Fruit fly (Drosophila melanogaster) whole organism, pupa: ENCODE results near the gene CG13045.

Source experiments
- CG12605 ChIP-seq: fragments of 200-800 bp; sonication (Bioruptor generic); IDR thresholded peaks from 2 replicates; pipeline ENCODE4 v1.3.6; 2022; ENCODE audit warnings: missing biosample characterization, missing genetic modification characterization
- CG13204 ChIP-seq: fragments of 200-800 bp; sonication (Bioruptor generic); optimal IDR thresholded peaks from 2 replicates; lab custom pipeline; 2018; ENCODE audit warnings: missing biosample characterization, mild to moderate bottlenecking, missing genetic modification characterization, moderate library complexity
- CG14655 ChIP-seq: fragments of 200-800 bp; sonication (Bioruptor generic); optimal IDR thresholded peaks from 3 replicates; lab custom pipeline; 2017; ENCODE audit warnings: mild to moderate bottlenecking, missing biosample characterization, missing genetic modification reagents, missing genetic modification characterization
- CG15710 ChIP-seq: fragments of 200-800 bp; sonication (Bioruptor generic); optimal IDR thresholded peaks from 2 replicates; lab custom pipeline; 2018; ENCODE audit warnings: missing biosample characterization, mild to moderate bottlenecking, missing genetic modification characterization, moderate library complexity
- CG17806 ChIP-seq: fragments of 200-800 bp; sonication (Bioruptor generic); optimal IDR thresholded peaks from 2 replicates; lab custom pipeline; 2018; ENCODE audit warnings: missing biosample characterization, mild to moderate bottlenecking, missing genetic modification characterization, moderate library complexity
- CG32121 ChIP-seq: fragments of 200-800 bp; sonication (Bioruptor generic); IDR thresholded peaks from 2 replicates; pipeline ENCODE4 v1.3.6; 2022; ENCODE audit warnings: missing biosample characterization, missing genetic modification characterization
- CG34367 ChIP-seq: fragments of 200-800 bp; sonication (Bioruptor generic); optimal IDR thresholded peaks from 2 replicates; lab custom pipeline; 2018; ENCODE audit warnings: missing biosample characterization, mild to moderate bottlenecking, missing genetic modification characterization
- CG4496 ChIP-seq: fragments of 200-800 bp; sonication (Bioruptor generic); IDR thresholded peaks from 3 replicates; pipeline ENCODE4 v1.3.6; 2022; ENCODE audit warnings: missing biosample characterization, missing genetic modification characterization
- CG8159 ChIP-seq: fragments of 200-800 bp; sonication (Bioruptor generic); optimal IDR thresholded peaks from 3 replicates; lab custom pipeline; 2018; ENCODE audit warnings: missing biosample characterization, mild to moderate bottlenecking, missing genetic modification characterization, moderate library complexity
- CG8301 ChIP-seq: fragments of 200-800 bp; sonication (Bioruptor generic); optimal IDR thresholded peaks from 2 replicates; lab custom pipeline; 2018; ENCODE audit warnings: missing biosample characterization, mild to moderate bottlenecking, missing genetic modification characterization
- CG9948 ChIP-seq: fragments of 200-800 bp; sonication (Bioruptor generic); optimal IDR thresholded peaks from 2 replicates; lab custom pipeline; 2018; ENCODE audit warnings: missing biosample characterization, mild to moderate bottlenecking, missing genetic modification characterization, moderate library complexity
- D1 ChIP-seq: fragments of 200-800 bp; sonication (Bioruptor generic); optimal IDR thresholded peaks from 2 replicates; lab custom pipeline; 2018; ENCODE audit warnings: missing biosample characterization, mild to moderate bottlenecking, missing genetic modification characterization, moderate library complexity
- EcR ChIP-seq: fragments of 200-800 bp; sonication (Bioruptor generic); optimal IDR thresholded peaks from 3 replicates; lab custom pipeline; 2019; ENCODE audit warnings: missing biosample characterization, missing genetic modification characterization, mild to moderate bottlenecking, moderate library complexity, missing genetic modification reagents
- Ets98B ChIP-seq: fragments of 200-800 bp; sonication (Bioruptor generic); IDR thresholded peaks from 2 replicates; pipeline ENCODE4 v1.3.6; 2022; ENCODE audit warnings: missing biosample characterization, missing genetic modification characterization
- Pif1A ChIP-seq: fragments of 200-800 bp; sonication (Bioruptor generic); optimal IDR thresholded peaks from 3 replicates; lab custom pipeline; 2016; ENCODE audit warnings: missing biosample characterization, missing genetic modification characterization
- Pif1B ChIP-seq: fragments of 200-800 bp; sonication (Bioruptor generic); optimal IDR thresholded peaks from 3 replicates; lab custom pipeline; 2016; ENCODE audit warnings: missing biosample characterization, missing genetic modification characterization
- Snoo ChIP-seq: fragments of 200-800 bp; sonication (Bioruptor generic); optimal IDR thresholded peaks from 3 replicates; lab custom pipeline; 2017; ENCODE audit warnings: missing biosample characterization, mild to moderate bottlenecking, missing genetic modification characterization, inconsistent platforms
- fd96Ca ChIP-seq: fragments of 200-800 bp; sonication (Bioruptor generic); IDR thresholded peaks from 3 replicates; pipeline ENCODE4 v1.3.6; 2022; ENCODE audit warnings: missing biosample characterization, missing genetic modification characterization
- gl ChIP-seq: fragments of 200-800 bp; sonication (Bioruptor generic); optimal IDR thresholded peaks from 2 replicates; lab custom pipeline; 2018; ENCODE audit warnings: missing biosample characterization, mild to moderate bottlenecking, missing genetic modification characterization
- rn ChIP-seq: fragments of 200-800 bp; sonication (Bioruptor generic); IDR thresholded peaks from 2 replicates; pipeline ENCODE4 v1.3.6; 2022; ENCODE audit warnings: missing biosample characterization, missing genetic modification characterization

Gene CG13045

DNA sequence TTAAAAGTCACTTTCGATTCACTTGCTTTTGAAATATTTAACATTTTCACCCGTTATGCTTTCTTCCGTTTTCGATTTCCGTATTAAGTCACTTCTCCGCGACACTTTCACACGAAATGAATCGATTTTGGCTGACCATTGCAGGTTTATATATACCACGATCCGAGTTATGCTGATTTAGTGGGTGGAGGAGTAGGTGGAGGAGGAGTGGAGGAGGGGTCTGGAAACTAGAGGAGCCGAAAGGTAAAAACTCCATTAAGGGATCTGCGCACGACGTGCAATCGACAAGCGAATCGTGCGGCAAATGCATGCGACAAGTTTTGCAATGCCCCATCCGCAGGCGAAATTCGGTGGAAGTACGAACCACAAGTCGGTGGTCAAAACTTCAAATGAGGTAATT is at the start of gene CG13045:
CG13045 (minus strand) TSS at position 101 of the 400 bp plus-strand sequence.
- TF ChIP-seq rn (GFP tag; lab: Robert Waterston, UW) (no peak), Pif1A (no peak), CG34367 (no peak), Snoo (tag; lab: Kevin White, UChicago) (no peak)

- peak; percentile 35 for TF ChIP-seq EcR (GFP tag; lab: Kevin White, UChicago)
- TF ChIP-seq CG8301 (tag; lab: Kevin White, UChicago), result no peak
Measured at dm6 chr3L:16339873-16340272, 49.1 kb upstream of the CG13045 start.

- no peak for TF ChIP-seq Pif1A
- TF ChIP-seq Ets98B (GFP tag; lab: Robert Waterston, UW), result no peak; the same call in 1 of the 2 replicates
- no peak for TF ChIP-seq CG13204 (GFP tag; lab: Kevin White, UChicago)
- no peak for TF ChIP-seq CG34367
- no peak for TF ChIP-seq CG9948 (tag; lab: Kevin White, UChicago)
- no peak for TF ChIP-seq Pif1B (GFP tag; lab: Kevin White, UChicago)
- TF ChIP-seq fd96Ca (GFP tag; lab: Robert Waterston, UW), result no peak
- no peak for TF ChIP-seq CG17806 (tag; lab: Kevin White, UChicago)
- no peak for TF ChIP-seq EcR (GFP tag; lab: Kevin White, UChicago)
- no peak for TF ChIP-seq CG12605
- no peak for TF ChIP-seq CG8301 (tag; lab: Kevin White, UChicago)
- no peak for TF ChIP-seq Snoo (tag; lab: Kevin White, UChicago)
- no peak for TF ChIP-seq CG8159 (tag; lab: Kevin White, UChicago)
- no peak for TF ChIP-seq CG15710 (tag; lab: Kevin White, UChicago)
- no peak for TF ChIP-seq D1 (tag; lab: Kevin White, UChicago)
- TF ChIP-seq CG14655 (GFP tag; lab: Kevin White, UChicago), result no peak
Measured at dm6 chr3L:16339463-16339862, 48.7 kb upstream of the CG13045 start.

DNA sequence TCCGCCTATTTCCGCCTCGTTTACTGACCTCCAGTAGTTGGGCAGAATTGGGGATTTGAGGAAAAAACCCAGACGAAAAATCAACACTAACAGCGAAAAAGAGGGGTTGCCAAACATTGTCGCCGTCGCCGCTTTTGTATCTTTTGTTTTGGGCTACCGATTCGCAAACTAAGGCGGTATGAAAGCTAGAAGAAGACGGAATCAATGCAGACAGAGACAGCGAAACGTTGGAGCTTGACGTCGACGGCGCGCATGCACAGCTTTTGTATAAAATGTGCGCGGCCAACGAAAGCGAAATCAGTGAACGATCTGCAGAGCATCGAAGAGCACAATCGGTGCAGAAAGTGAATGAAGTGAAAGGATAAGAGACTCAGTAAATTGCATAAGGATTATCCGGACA is 48.0 kb upstream of the CG13045 start, which contains the start of gene CG4998:
CG4998 (plus strand) TSS at position 301 of the 400 bp plus-strand sequence.
- no peak for TF ChIP-seq Pif1A
- no peak for TF ChIP-seq gl (tag; lab: Kevin White, UChicago)
- no peak for TF ChIP-seq CG9948 (tag; lab: Kevin White, UChicago)
- TF ChIP-seq CG12605, result no peak
- TF ChIP-seq CG8301 (tag; lab: Kevin White, UChicago), result no peak
- TF ChIP-seq D1 (tag; lab: Kevin White, UChicago), result no peak
- no peak for TF ChIP-seq CG34367
- no peak for TF ChIP-seq CG13204 (GFP tag; lab: Kevin White, UChicago)
- no peak for TF ChIP-seq CG15710 (tag; lab: Kevin White, UChicago)
- no peak for TF ChIP-seq CG17806 (tag; lab: Kevin White, UChicago)
- no peak for TF ChIP-seq Snoo (tag; lab: Kevin White, UChicago)
- TF ChIP-seq CG4496 (GFP tag; lab: Robert Waterston, UW), result no peak

dm6 chr3L:16337739-16338138 is 47.0 kb upstream of the CG13045 start:
- TF ChIP-seq CG13204 (GFP tag; lab: Kevin White, UChicago), result no peak

DNA sequence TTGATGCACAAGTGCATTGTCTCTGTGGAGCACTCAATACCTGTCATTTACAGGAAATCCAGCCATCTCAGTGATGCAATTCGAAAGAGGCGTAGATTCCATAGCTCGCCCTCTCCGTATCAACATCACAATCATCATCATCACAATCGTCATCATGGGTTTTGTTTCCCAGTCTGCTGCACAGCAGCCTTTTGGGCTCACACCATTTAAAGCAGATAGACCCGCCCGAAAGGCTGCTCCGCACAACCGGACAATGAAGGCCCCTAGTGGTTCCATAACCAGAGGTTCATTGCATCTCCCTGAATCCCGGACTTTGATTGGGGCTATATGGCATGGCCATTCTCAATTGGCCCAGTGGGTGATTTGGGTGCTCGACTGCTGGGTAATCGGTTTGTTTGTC is 44.1 kb upstream of the CG13045 start:
- no peak for TF ChIP-seq CG15710 (tag; lab: Kevin White, UChicago)
- TF ChIP-seq CG12605, result no peak
- TF ChIP-seq Pif1A, result no peak
- no peak for TF ChIP-seq D1 (tag; lab: Kevin White, UChicago)
- peak; percentile 69; the same call in 2 of the 3 replicates for TF ChIP-seq CG4496 (GFP tag; lab: Robert Waterston, UW)
- TF ChIP-seq EcR (GFP tag; lab: Kevin White, UChicago), result peak; percentile 25
- TF ChIP-seq fd96Ca (GFP tag; lab: Robert Waterston, UW), result 0 out of 3 replicates have a peak, but pooled peaks have one; percentile 15

dm6 chr3L:16333013-16333412 is 42.3 kb upstream of the CG13045 start, which contains the start of gene CG13056:
Gene CG13056 (plus strand): TSS chr3L:16333313.
- TF ChIP-seq gl (tag; lab: Kevin White, UChicago) (no peak), EcR (GFP tag; lab: Kevin White, UChicago) (no peak), CG34367 (no peak), CG12605 (no peak), CG8159 (tag; lab: Kevin White, UChicago) (no peak), Pif1A (no peak), CG17806 (tag; lab: Kevin White, UChicago) (no peak)
- TF ChIP-seq, all 21 proteins: peak for 0

DNA sequence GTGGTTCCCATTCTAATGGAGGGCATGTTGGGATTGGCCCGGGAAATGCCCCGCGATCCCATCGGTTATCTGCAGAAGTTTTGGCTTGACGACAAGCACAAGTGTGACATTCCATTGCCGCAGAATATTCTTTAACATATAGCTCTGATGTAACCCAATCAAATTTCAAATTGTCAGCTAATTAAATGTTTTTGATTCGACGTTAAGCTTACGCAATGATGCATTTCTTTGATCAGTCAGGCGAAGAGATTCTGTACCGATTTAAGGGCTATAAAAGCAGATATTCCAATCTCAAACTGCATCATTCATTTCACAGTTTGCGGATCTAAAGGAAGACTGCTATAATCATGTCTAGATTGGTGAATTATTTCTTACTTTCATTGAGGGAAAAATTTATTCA is 40.9 kb upstream of the CG13045 start, which contains the start of gene retinin:
retinin (plus strand) TSS at position 301 of the 400 bp plus-strand sequence.
- TF ChIP-seq gl (tag; lab: Kevin White, UChicago) (no peak), EcR (GFP tag; lab: Kevin White, UChicago) (no peak), CG32121 (no peak), CG13204 (GFP tag; lab: Kevin White, UChicago) (no peak), rn (GFP tag; lab: Robert Waterston, UW) (no peak)
